Worm (Caenorhabditis elegans): ENCODE measurements around the gene C35D10.3.

C35D10.3 gene

DNA sequence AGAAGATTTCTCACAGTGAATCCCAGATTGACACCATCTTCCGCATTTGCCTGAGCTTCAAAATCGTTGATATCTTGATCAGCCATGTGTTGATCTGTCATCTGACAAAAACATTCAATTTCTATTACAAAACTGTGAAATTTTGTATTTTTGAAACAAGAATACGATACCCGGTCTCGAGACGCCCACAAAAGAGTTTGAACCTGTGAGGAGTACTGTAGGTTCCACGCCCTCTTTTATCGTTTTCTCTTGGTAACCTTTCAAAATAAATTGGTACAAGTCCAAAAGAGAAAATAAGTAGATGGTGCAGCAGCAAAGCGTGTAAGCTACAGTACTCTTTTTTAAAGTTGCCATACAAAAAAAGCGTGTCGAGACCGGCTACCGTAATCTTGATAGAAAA lies 41.2 kb downstream of the C35D10.3 start, which contains the start of gene F26F4.12:
Gene F26F4.12 (minus strand): TSS at position 101 of the 400 bp plus-strand sequence.
- TF ChIP-seq ceh-82 (tag; optimal IDR thresholded peaks at IDR 0.05) (no peak), aly-2 (tag; optimal IDR thresholded peaks at IDR 0.05) (no peak), nhr-25 (tag; optimal IDR thresholded peaks at IDR 0.05) (no peak), mml-1 (tag; optimal IDR thresholded peaks at IDR 0.05) (no peak), nhr-28 (tag; optimal IDR thresholded peaks at IDR 0.05) (no peak), ceh-9 (tag; optimal IDR thresholded peaks at IDR 0.05) (no peak), fos-1 (tag; optimal IDR thresholded peaks at IDR 0.05) (no peak), pqm-1 (tag; optimal IDR thresholded peaks at IDR 0.05) (no peak), eor-1 (tag; optimal IDR thresholded peaks at IDR 0.05) (no peak), fkh-2 (tag; optimal IDR thresholded peaks at IDR 0.05) (no peak), tbx-2 (tag; optimal IDR thresholded peaks at IDR 0.05) (no peak), unc-39 (tag; optimal IDR thresholded peaks at IDR 0.05) (no peak), ztf-4 (tag; optimal IDR thresholded peaks at IDR 0.05) (no peak), nhr-43 (tag; optimal IDR thresholded peaks at IDR 0.05; ENCODE audit: poor library complexity, severe bottlenecking) (no peak), lsy-12 (tag; optimal IDR thresholded peaks at IDR 0.05) (no peak)

DNA sequence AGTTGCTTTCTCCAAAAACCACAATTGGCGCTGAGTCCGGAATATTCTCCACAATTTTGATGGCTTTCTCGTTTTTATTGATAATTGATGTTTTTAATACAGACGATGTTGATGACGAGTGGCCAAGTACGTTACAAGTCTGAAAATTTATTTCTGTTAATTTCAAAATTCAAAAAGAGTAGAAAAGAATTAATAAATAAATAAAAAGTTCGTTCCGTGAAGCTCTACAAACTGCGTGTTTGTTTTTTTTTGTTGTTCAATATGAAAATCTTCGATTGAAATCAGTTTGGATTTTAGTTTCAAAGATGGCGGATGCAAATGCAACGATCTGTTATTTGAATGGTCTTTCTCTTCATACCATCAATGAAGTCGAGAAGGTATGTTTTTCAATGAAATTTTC lies 42.2 kb downstream of the C35D10.3 start, which contains the start of gene F26F4.2:
Gene F26F4.2 (plus strand): TSS at position 301 of the 400 bp plus-strand sequence.
- TF ChIP-seq fkh-10 (GFP tag; optimal IDR thresholded peaks at IDR 0.05): no peak
- TF ChIP-seq jun-1 (tag; optimal IDR thresholded peaks at IDR 0.05): no peak
- no peak for TF ChIP-seq egl-5 (tag; optimal IDR thresholded peaks at IDR 0.05)
- TF ChIP-seq ceh-82 (tag; optimal IDR thresholded peaks at IDR 0.05): no peak
- no peak for TF ChIP-seq hmg-11 (tag; optimal IDR thresholded peaks at IDR 0.05)
- no peak for TF ChIP-seq ama-1 (optimal IDR thresholded peaks at IDR 0.05)
- TF ChIP-seq eor-1 (tag; optimal IDR thresholded peaks at IDR 0.05): no peak
- TF ChIP-seq zag-1 (tag; optimal IDR thresholded peaks at IDR 0.05): no peak
- no peak for TF ChIP-seq nhr-77 (tag; optimal IDR thresholded peaks at IDR 0.05)
- no peak for TF ChIP-seq mml-1 (tag; optimal IDR thresholded peaks at IDR 0.05)
- TF ChIP-seq pqm-1 (tag; optimal IDR thresholded peaks at IDR 0.05): no peak
- no peak for TF ChIP-seq lin-39 (tag; optimal IDR thresholded peaks at IDR 0.05)

DNA sequence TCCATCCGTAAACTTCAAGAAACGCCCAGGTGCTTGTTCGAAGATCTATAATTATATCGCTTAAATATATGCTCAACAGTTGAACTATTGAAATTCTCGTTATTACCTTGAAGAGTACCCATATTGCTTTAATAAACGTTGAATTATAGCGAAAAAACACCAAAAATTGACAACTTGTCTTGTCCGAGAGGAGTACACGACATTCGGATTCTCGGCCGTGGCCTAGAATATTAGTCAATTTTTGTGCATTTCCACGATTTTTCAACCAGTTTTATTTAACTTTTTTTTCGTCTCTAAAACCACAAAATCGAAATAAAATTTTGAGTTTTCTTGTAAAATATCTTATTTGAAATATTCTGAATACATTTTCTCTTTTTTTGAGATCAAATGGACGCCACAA lies 43.6 kb downstream of the C35D10.3 start, which contains the start of the genes F26F4.9 and cee-1:
Gene F26F4.9 (minus strand): TSS at position 205 of the 400 bp plus-strand sequence.
Gene cee-1 (plus strand): TSS at position 383 of the 400 bp plus-strand sequence.
- TF ChIP-seq unc-39 (tag; optimal IDR thresholded peaks at IDR 0.05): no peak
- peak; percentile 22 for TF ChIP-seq jun-1 (tag; optimal IDR thresholded peaks at IDR 0.05)
- TF ChIP-seq hmg-11 (tag; optimal IDR thresholded peaks at IDR 0.05): peak; percentile 33
- peak; percentile 43 for TF ChIP-seq pqm-1 (tag; optimal IDR thresholded peaks at IDR 0.05)
- TF ChIP-seq daf-12 (tag; optimal IDR thresholded peaks at IDR 0.05): no peak
- TF ChIP-seq lin-15B (tag; optimal IDR thresholded peaks at IDR 0.05): peak; percentile 80
- TF ChIP-seq nfya-1 (tag; optimal IDR thresholded peaks at IDR 0.05; ENCODE audit: insufficient read depth): peak; percentile 65
- TF ChIP-seq elt-2 (tag; optimal IDR thresholded peaks at IDR 0.05): peak; percentile 6
- no peak for TF ChIP-seq egl-5 (tag; optimal IDR thresholded peaks at IDR 0.05)
- peak; percentile 90 for TF ChIP-seq nhr-43 (tag; optimal IDR thresholded peaks at IDR 0.05; ENCODE audit: poor library complexity, severe bottlenecking)
- TF ChIP-seq ama-1 (optimal IDR thresholded peaks at IDR 0.05): no peak
- TF ChIP-seq R02D3.7 (tag; optimal IDR thresholded peaks at IDR 0.05): no peak
- TF ChIP-seq snpc-4 (tag; optimal IDR thresholded peaks at IDR 0.05): peak; percentile 53
- peak; percentile 71 for TF ChIP-seq pha-4 (tag; optimal IDR thresholded peaks at IDR 0.05)
- TF ChIP-seq eor-1 (tag; optimal IDR thresholded peaks at IDR 0.05): no peak
- TF ChIP-seq nhr-23 (tag; optimal IDR thresholded peaks at IDR 0.05): peak; percentile 48
- TF ChIP-seq ceh-16 (tag; optimal IDR thresholded peaks at IDR 0.05): no peak
- no peak for TF ChIP-seq fos-1 (tag; optimal IDR thresholded peaks at IDR 0.05)
- TF ChIP-seq ztf-4 (tag; optimal IDR thresholded peaks at IDR 0.05): no peak
- no peak for TF ChIP-seq nhr-11 (tag; optimal IDR thresholded peaks at IDR 0.05)
- no peak for TF ChIP-seq elt-1 (tag; optimal IDR thresholded peaks at IDR 0.05)

DNA sequence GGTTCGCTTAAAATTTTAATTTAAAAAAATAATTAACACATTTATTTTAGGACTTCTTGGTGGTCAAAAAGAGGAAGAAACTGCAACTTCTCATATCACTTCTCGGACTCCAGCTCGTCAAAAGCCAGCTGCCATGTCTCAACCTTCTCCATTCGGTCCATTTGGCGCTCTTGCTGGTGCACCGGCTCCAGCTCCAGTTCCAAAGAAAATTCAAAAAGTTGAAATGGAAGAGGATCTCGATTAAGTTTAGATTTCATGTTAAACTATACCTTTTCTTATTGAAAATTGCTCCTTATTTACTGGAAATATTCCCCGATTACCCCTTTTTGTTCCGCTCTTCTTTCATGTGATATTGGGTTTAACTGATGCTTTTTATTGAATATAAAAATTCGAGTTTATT lies 45.0 kb downstream of the C35D10.3 start:
- TF ChIP-seq aly-2 (tag; optimal IDR thresholded peaks at IDR 0.05): no peak
- no peak for TF ChIP-seq nhr-12 (tag; optimal IDR thresholded peaks at IDR 0.05)
- TF ChIP-seq egl-27 (tag; optimal IDR thresholded peaks at IDR 0.05): no peak

All from whole organism, L3 larva.